Worm (Caenorhabditis elegans) whole organism, midembryonic: ENCODE data around the gene oac-7.
A peak's percentile ranks its signal among the peaks of the same experiment; 100 is the strongest.

Source experiments
- T22C8.4 ChIP-seq: fragments of 200-800 bp; sonication (Bioruptor generic); IDR thresholded peaks from 2 replicates; pipeline ENCODE4 v1.3.6; 2022; ENCODE audit warnings: missing genetic modification characterization, missing compliant biosample characterization
- cog-1 ChIP-seq: sonication (generic microtip); optimal IDR thresholded peaks from 2 replicates; lab custom pipeline; 2016; ENCODE audit warnings: missing genetic modification characterization, missing compliant biosample characterization
- flt-1 ChIP-seq: fragments of 200-800 bp; sonication (Bioruptor generic); IDR thresholded peaks from 2 replicates; pipeline ENCODE4 v1.3.6; 2022; ENCODE audit warnings: missing genetic modification characterization, missing compliant biosample characterization
- klf-2 ChIP-seq: fragments of 200-800 bp; sonication (Bioruptor generic); conservative IDR thresholded peaks from 2 replicates; pipeline ENCODE4 v1.3.6; 2022; ENCODE audit warnings: missing genetic modification reagents, missing genetic modification characterization, missing compliant biosample characterization
- med-1 ChIP-seq: sonication (generic microtip); optimal IDR thresholded peaks from 2 replicates; lab custom pipeline; 2017; ENCODE audit warnings: missing genetic modification characterization, mild to moderate bottlenecking, missing compliant biosample characterization, antibody characterized with exemption, missing genetic modification reagents; ENCODE audit not compliant: insufficient read depth
- ref-1 ChIP-seq: fragments of 200-800 bp; sonication (Bioruptor generic); conservative IDR thresholded peaks from 2 replicates; pipeline ENCODE4 v1.3.6; 2022; ENCODE audit warnings: missing genetic modification reagents, missing genetic modification characterization, missing compliant biosample characterization
- tab-1 ChIP-seq: fragments of 200-800 bp; sonication (Bioruptor generic); IDR thresholded peaks from 2 replicates; pipeline ENCODE4 v1.3.6; 2022; ENCODE audit warnings: missing genetic modification characterization, missing compliant biosample characterization
- ztf-23 ChIP-seq: fragments of 200-800 bp; sonication (Bioruptor generic); IDR thresholded peaks from 2 replicates; pipeline ENCODE4 v1.3.6; 2022; ENCODE audit warnings: missing genetic modification reagents, missing genetic modification characterization, missing compliant biosample characterization
- ztf-29 ChIP-seq: fragments of 200-800 bp; sonication (Bioruptor generic); IDR thresholded peaks from 2 replicates; pipeline ENCODE4 v1.3.6; 2022; ENCODE audit warnings: missing genetic modification reagents, missing genetic modification characterization, missing compliant biosample characterization

Gene oac-7

DNA sequence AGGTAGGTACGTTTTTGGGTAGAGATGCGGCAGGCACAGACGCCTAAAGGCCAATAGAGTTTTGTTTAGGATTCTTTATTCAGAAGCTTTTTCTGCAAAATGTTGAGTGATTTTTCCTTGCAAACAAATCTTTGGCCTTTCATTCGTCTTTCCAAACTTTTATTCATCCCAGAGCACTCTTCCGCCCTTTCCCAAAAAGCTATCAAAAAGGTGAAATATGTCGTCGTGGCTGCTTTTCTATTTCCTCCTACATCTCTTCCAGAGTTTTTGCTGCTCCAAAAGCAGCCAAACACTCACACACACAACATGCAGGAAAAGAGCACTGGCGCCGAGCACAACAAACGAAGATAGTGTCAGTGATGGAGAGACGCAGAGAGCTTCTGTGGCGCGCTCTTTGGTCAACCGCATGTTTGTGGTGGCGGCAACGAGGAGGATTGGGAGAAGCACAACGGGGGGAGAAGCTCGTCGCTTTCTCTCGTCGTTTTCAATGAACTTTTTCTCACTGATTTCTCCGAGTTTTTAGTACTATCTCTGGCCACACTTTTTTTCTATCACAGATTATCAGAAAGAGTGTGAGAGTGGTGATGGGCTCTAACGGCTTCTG lies 41.3 kb downstream of the oac-7 start:
- TF ChIP-seq tab-1 (GFP tag; lab: Robert Waterston, UW) (no peak), med-1 (GFP tag; lab: Kevin White, UChicago) (no peak), T22C8.4 (GFP tag; lab: Robert Waterston, UW) (no peak), flt-1 (GFP tag; lab: Robert Waterston, UW) (no peak), klf-2 (no peak), ref-1 (GFP tag; lab: Robert Waterston, UW) (no peak), cog-1 (tag; lab: Kevin White, UChicago) (no peak), ztf-29 (GFP tag; lab: Robert Waterston, UW) (no peak), ztf-23 (GFP tag; lab: Robert Waterston, UW) (no peak)

ce11 chrV:16351757-16352156 lies 42.2 kb downstream of the oac-7 start:
- TF ChIP-seq flt-1 (GFP tag; lab: Robert Waterston, UW) = no peak
- TF ChIP-seq tab-1 (GFP tag; lab: Robert Waterston, UW) = no peak
- TF ChIP-seq med-1 (GFP tag; lab: Kevin White, UChicago) = no peak
- TF ChIP-seq klf-2 = no peak
- TF ChIP-seq T22C8.4 (GFP tag; lab: Robert Waterston, UW) = no peak
- TF ChIP-seq ztf-23 (GFP tag; lab: Robert Waterston, UW) = no peak
- no peak for TF ChIP-seq ztf-29 (GFP tag; lab: Robert Waterston, UW)
- TF ChIP-seq ref-1 (GFP tag; lab: Robert Waterston, UW) = no peak
- TF ChIP-seq cog-1 (tag; lab: Kevin White, UChicago) = no peak

DNA sequence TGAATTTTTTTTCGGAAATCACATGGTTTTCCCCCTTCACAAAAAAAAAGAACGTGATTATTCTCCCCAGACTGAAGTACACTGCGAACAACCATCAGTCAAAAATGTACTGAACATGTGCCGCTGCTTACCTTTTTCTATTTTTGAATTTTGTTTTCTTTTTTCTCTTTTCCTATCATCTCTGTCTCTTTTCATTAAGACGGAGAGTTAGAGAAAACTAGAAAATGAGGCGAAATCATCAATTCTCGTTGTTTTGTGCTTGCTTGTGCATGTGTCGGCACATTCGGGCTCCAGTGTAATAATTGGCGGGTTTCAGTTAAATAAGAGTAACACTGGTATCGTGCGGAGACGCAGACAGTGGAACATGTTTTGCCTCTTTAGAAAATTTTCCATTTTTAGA lies 42.7 kb downstream of the oac-7 start:
- TF ChIP-seq med-1 (GFP tag; lab: Kevin White, UChicago) = no peak

- TF ChIP-seq med-1 (GFP tag; lab: Kevin White, UChicago) = no peak
- no peak for TF ChIP-seq ztf-29 (GFP tag; lab: Robert Waterston, UW)
- TF ChIP-seq ztf-23 (GFP tag; lab: Robert Waterston, UW) = no peak
- no peak for TF ChIP-seq flt-1 (GFP tag; lab: Robert Waterston, UW)
- no peak for TF ChIP-seq T22C8.4 (GFP tag; lab: Robert Waterston, UW)
Measured at ce11 chrV:16354675-16355074, 45.1 kb downstream of the oac-7 start.

DNA sequence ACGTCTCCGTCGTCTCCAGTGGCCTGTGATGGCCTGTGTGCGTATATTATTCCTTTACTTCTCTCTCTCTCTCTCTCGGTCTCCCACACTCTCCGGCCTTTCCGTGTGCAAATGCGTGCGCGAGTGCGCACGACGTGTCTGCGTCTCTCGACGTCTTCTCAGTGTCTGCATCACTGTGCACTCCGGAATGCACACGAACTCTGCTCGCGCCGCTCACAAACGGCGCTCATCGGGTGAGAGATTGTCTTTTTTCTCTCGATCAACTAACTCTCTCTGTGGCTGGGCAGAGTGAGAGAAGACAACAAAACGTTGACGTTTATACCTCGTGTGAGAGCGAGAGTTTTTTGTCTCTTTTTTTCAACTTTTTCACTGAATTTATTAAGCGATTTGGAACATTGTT lies 46.3 kb downstream of the oac-7 start:
- TF ChIP-seq cog-1 (tag; lab: Kevin White, UChicago) (peak; percentile 71), ztf-23 (GFP tag; lab: Robert Waterston, UW) (no peak), tab-1 (GFP tag; lab: Robert Waterston, UW) (no peak), med-1 (GFP tag; lab: Kevin White, UChicago) (no peak), T22C8.4 (GFP tag; lab: Robert Waterston, UW) (no peak), flt-1 (GFP tag; lab: Robert Waterston, UW) (peak; percentile 79)

- TF ChIP-seq med-1 (GFP tag; lab: Kevin White, UChicago) (no peak), ztf-23 (GFP tag; lab: Robert Waterston, UW) (no peak), flt-1 (GFP tag; lab: Robert Waterston, UW) (no peak), ref-1 (GFP tag; lab: Robert Waterston, UW) (no peak), klf-2 (no peak)
Measured at ce11 chrV:16356798-16357197, 47.2 kb downstream of the oac-7 start.

DNA sequence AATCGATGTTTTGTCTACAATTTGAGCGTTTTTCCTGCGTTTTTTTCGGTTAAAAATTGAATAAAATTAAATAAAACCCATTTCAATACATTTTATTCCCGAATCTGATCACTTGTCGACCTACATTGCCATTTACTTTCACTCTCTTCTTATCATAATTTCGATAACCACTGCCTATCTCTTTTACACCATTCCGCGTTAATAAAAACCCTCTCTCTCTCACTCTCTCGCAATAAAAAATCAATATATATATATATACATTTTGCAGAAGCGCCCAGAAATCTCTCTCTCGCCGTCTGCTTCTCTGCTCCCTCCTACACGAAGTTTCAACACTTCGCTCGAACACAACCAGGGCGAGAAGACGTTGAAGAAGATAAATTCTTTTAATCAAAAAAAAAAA lies 47.6 kb downstream of the oac-7 start, which contains the start of gene pptr-1:
Gene pptr-1 (plus strand): TSS at position 269 of the 400 bp plus-strand sequence.
- TF ChIP-seq ztf-29 (GFP tag; lab: Robert Waterston, UW) (no peak), T22C8.4 (GFP tag; lab: Robert Waterston, UW) (peak; percentile 22; the same call in 1 of the 2 replicates)

DNA sequence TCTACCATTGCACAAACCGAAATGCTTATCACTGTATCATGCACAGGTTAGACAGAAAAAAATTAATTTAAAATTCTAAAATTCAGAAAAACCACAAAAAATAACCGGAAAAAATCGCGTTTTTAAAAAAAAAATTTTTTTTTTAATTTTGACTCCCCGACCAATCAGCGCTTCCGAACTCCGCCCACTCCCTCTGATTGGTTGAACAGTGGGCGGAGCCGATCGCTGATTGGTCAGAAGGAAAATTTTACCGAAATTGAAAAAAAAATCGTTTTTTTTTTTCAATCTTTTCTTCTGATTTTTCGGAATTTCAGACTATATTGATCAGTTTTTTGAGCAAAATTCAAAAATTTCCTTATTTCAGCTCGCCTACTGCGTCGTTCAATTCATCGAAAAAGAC lies 51.7 kb downstream of the oac-7 start:
- no peak for TF ChIP-seq tab-1 (GFP tag; lab: Robert Waterston, UW)
- no peak for TF ChIP-seq ref-1 (GFP tag; lab: Robert Waterston, UW)
